Fruit fly (Drosophila melanogaster) whole organism, prepupa: ENCODE measurements around the gene wkd.

Experiments used
- Blimp-1 ChIP-seq: fragments of 200-800 bp; sonication (Bioruptor generic); optimal IDR thresholded peaks from 3 replicates; lab custom pipeline; 2017; ENCODE audit warnings: missing biosample characterization, missing genetic modification characterization, mild to moderate bottlenecking, moderate library complexity, missing genetic modification reagents
- CG10669 ChIP-seq: fragments of 200-800 bp; sonication (Bioruptor generic); optimal IDR thresholded peaks from 3 replicates; lab custom pipeline; 2018; ENCODE audit warnings: missing biosample characterization, mild to moderate bottlenecking, missing genetic modification characterization, moderate library complexity
- CG11902 ChIP-seq: fragments of 200-800 bp; sonication (Bioruptor generic); optimal IDR thresholded peaks from 3 replicates; lab custom pipeline; 2016; ENCODE audit warnings: missing biosample characterization, missing genetic modification characterization
- CG15336 ChIP-seq: fragments of 200-800 bp; sonication (Bioruptor generic); IDR thresholded peaks from 2 replicates; pipeline ENCODE4 v1.3.6; 2022; ENCODE audit warnings: missing biosample characterization, missing genetic modification characterization
- CG1621 ChIP-seq: fragments of 200-800 bp; sonication (Bioruptor generic); optimal IDR thresholded peaks from 3 replicates; lab custom pipeline; 2018; ENCODE audit warnings: missing biosample characterization, mild to moderate bottlenecking, missing genetic modification characterization
- CG16779 ChIP-seq: fragments of 200-800 bp; sonication (Bioruptor generic); optimal IDR thresholded peaks from 3 replicates; lab custom pipeline; 2017; ENCODE audit warnings: missing biosample characterization, mild to moderate bottlenecking, missing genetic modification characterization
- CG31627 ChIP-seq: fragments of 200-800 bp; sonication (Bioruptor generic); optimal IDR thresholded peaks from 3 replicates; lab custom pipeline; 2016; ENCODE audit warnings: missing biosample characterization, missing genetic modification characterization
- CG34406 ChIP-seq: fragments of 200-800 bp; sonication (Bioruptor generic); optimal IDR thresholded peaks from 3 replicates; lab custom pipeline; 2016; ENCODE audit warnings: missing biosample characterization, missing genetic modification characterization
- CG4318 ChIP-seq: fragments of 200-800 bp; sonication (Bioruptor generic); optimal IDR thresholded peaks from 3 replicates; lab custom pipeline; 2017; ENCODE audit warnings: missing biosample characterization, mild to moderate bottlenecking, missing genetic modification characterization
- CG6163 ChIP-seq: fragments of 200-800 bp; sonication (Bioruptor generic); IDR thresholded peaks from 3 replicates; pipeline ENCODE4 v1.3.6; 2022; ENCODE audit warnings: missing biosample characterization, missing genetic modification characterization
- CG6792 ChIP-seq: fragments of 200-800 bp; sonication (Bioruptor generic); optimal IDR thresholded peaks from 3 replicates; lab custom pipeline; 2016; ENCODE audit warnings: missing biosample characterization, missing genetic modification characterization
- CG6854 ChIP-seq: fragments of 200-800 bp; sonication (Bioruptor generic); optimal IDR thresholded peaks from 2 replicates; lab custom pipeline; 2017; ENCODE audit warnings: missing biosample characterization, mild to moderate bottlenecking, missing genetic modification characterization
- CG7368 ChIP-seq: fragments of 200-800 bp; sonication (Bioruptor generic); optimal IDR thresholded peaks from 3 replicates; lab custom pipeline; 2016; ENCODE audit warnings: missing biosample characterization, missing genetic modification characterization
- CG8119 ChIP-seq: fragments of 200-800 bp; sonication (Bioruptor generic); IDR thresholded peaks from 3 replicates; pipeline ENCODE4 v1.3.6; 2022; ENCODE audit warnings: missing biosample characterization, missing genetic modification characterization
- CG8319 ChIP-seq: fragments of 200-800 bp; sonication (Bioruptor generic); optimal IDR thresholded peaks from 3 replicates; lab custom pipeline; 2016; ENCODE audit warnings: missing biosample characterization, missing genetic modification characterization
- CG8632 ChIP-seq: fragments of 200-800 bp; sonication (Bioruptor generic); optimal IDR thresholded peaks from 3 replicates; lab custom pipeline; 2016; ENCODE audit warnings: missing biosample characterization, missing genetic modification characterization
- CG9139 ChIP-seq: fragments of 200-800 bp; sonication (Bioruptor generic); optimal IDR thresholded peaks from 3 replicates; lab custom pipeline; 2017; ENCODE audit warnings: missing biosample characterization, mild to moderate bottlenecking, missing genetic modification characterization
- Eip75B ChIP-seq: fragments of 200-800 bp; sonication (Bioruptor generic); optimal IDR thresholded peaks from 3 replicates; lab custom pipeline; 2016; ENCODE audit warnings: missing biosample characterization, missing genetic modification characterization
- Eip78C ChIP-seq: fragments of 200-800 bp; sonication (Bioruptor generic); peaks from one replicate; lab custom pipeline; 2016; ENCODE audit warnings: missing biosample characterization, missing genetic modification characterization
- Eip93F ChIP-seq: fragments of 200-800 bp; sonication (Bioruptor generic); optimal IDR thresholded peaks from 2 replicates; lab custom pipeline; 2016; ENCODE audit warnings: missing biosample characterization, mild to moderate bottlenecking, missing genetic modification characterization
- Ets96B ChIP-seq: fragments of 200-800 bp; optimal IDR thresholded peaks from 2 replicates; lab custom pipeline; 2019; ENCODE audit warnings: missing biosample characterization, mild to moderate bottlenecking, missing genetic modification characterization, moderate library complexity
- Gug ChIP-seq: fragments of 200-800 bp; sonication (Bioruptor generic); IDR thresholded peaks from 2 replicates; pipeline ENCODE4 v1.3.6; 2022; ENCODE audit warnings: missing biosample characterization, missing genetic modification characterization
- Hr38 ChIP-seq: sonication (Bioruptor generic); optimal IDR thresholded peaks from 2 replicates; lab custom pipeline; 2016; ENCODE audit warnings: missing biosample characterization, missing genetic modification characterization
- Hr39 ChIP-seq: fragments of 200-800 bp; sonication (Bioruptor generic); optimal IDR thresholded peaks from 2 replicates; lab custom pipeline; 2016; ENCODE audit warnings: missing biosample characterization, missing genetic modification characterization
- Lpt ChIP-seq: fragments of 200-800 bp; sonication (Bioruptor generic); optimal IDR thresholded peaks from 3 replicates; lab custom pipeline; 2016; ENCODE audit warnings: missing biosample characterization, missing genetic modification characterization
- Sox102F ChIP-seq: fragments of 200-800 bp; sonication (Bioruptor generic); optimal IDR thresholded peaks from 2 replicates; lab custom pipeline; 2016; ENCODE audit warnings: missing biosample characterization, mild to moderate bottlenecking, missing genetic modification characterization
- Sox14 ChIP-seq: fragments of 200-800 bp; sonication (Bioruptor generic); optimal IDR thresholded peaks from 3 replicates; lab custom pipeline; 2016; ENCODE audit warnings: missing biosample characterization, missing genetic modification characterization
- dac ChIP-seq: fragments of 200-800 bp; sonication (Bioruptor generic); optimal IDR thresholded peaks from 2 replicates; lab custom pipeline; 2017; ENCODE audit warnings: missing biosample characterization, mild to moderate bottlenecking, missing genetic modification characterization
- dsx ChIP-seq: fragments of 200-800 bp; optimal IDR thresholded peaks from 3 replicates; lab custom pipeline; 2019; ENCODE audit warnings: missing biosample characterization, mild to moderate bottlenecking, missing genetic modification characterization, moderate library complexity; ENCODE audit not compliant: poor library complexity, severe bottlenecking
- esn ChIP-seq: fragments of 200-800 bp; sonication (Bioruptor generic); optimal IDR thresholded peaks from 2 replicates; lab custom pipeline; 2016; ENCODE audit warnings: missing biosample characterization, mild to moderate bottlenecking, missing genetic modification characterization, moderate library complexity
- fd59A ChIP-seq: fragments of 200-800 bp; sonication (Bioruptor generic); optimal IDR thresholded peaks from 2 replicates; lab custom pipeline; 2017; ENCODE audit warnings: missing biosample characterization, mild to moderate bottlenecking, missing genetic modification characterization, missing genetic modification reagents
- fkh ChIP-seq: fragments of 200-800 bp; sonication (Bioruptor generic); optimal IDR thresholded peaks from 3 replicates; lab custom pipeline; 2017; ENCODE audit warnings: missing biosample characterization, mild to moderate bottlenecking, missing genetic modification characterization, moderate library complexity
- net ChIP-seq: fragments of 200-800 bp; sonication (Bioruptor generic); optimal IDR thresholded peaks from 3 replicates; lab custom pipeline; 2016; ENCODE audit warnings: missing biosample characterization, missing genetic modification characterization
- pdm3 ChIP-seq: fragments of 200-800 bp; sonication (Bioruptor generic); optimal IDR thresholded peaks from 3 replicates; lab custom pipeline; 2016; ENCODE audit warnings: missing biosample characterization, missing genetic modification characterization
- salr ChIP-seq, 2 experiments: fragments of 200-800 bp; sonication (Bioruptor generic); optimal IDR thresholded peaks; 3 replicates each; lab custom pipeline; 2016 to 2018; ENCODE audit warnings: missing biosample characterization in 2 of 2, missing genetic modification characterization in 2 of 2, mild to moderate bottlenecking in 1 of 2
- spab ChIP-seq: fragments of 200-800 bp; sonication (Bioruptor generic); optimal IDR thresholded peaks from 2 replicates; lab custom pipeline; 2017; ENCODE audit warnings: missing biosample characterization, mild to moderate bottlenecking, missing genetic modification characterization, missing genetic modification reagents
- ss ChIP-seq, 2 experiments: fragments of 200-800 bp; sonication (Bioruptor generic); optimal IDR thresholded peaks; 2 replicates in 1 of 2; 3 replicates in 1 of 2; lab custom pipeline; 2017 to 2018; ENCODE audit warnings: mild to moderate bottlenecking in 2 of 2, missing biosample characterization in 2 of 2, missing genetic modification characterization in 2 of 2, moderate library complexity in 1 of 2
- topi ChIP-seq: fragments of 200-800 bp; sonication (Bioruptor generic); optimal IDR thresholded peaks from 3 replicates; lab custom pipeline; 2016; ENCODE audit warnings: missing biosample characterization, missing genetic modification characterization
- vri ChIP-seq: fragments of 200-800 bp; sonication (Bioruptor generic); optimal IDR thresholded peaks from 3 replicates; lab custom pipeline; 2016; ENCODE audit warnings: missing biosample characterization, mild to moderate bottlenecking, missing genetic modification characterization

The wkd gene

dm6 chr3R:11581340-11582252, at the start of gene wkd:
wkd (plus strand) TSS chr3R:11581576.
- TF ChIP-seq Ets96B (tag; lab: Kevin White, UChicago) (no peak), CG31627 (GFP tag; lab: Kevin White, UChicago) (peak; percentile 9), CG1621 (peak; percentile 83)

- TF ChIP-seq CG4318 (GFP tag; lab: Kevin White, UChicago), result no peak
- no peak for TF ChIP-seq pdm3
- TF ChIP-seq net, result no peak
- no peak for TF ChIP-seq Lpt (GFP tag; lab: Kevin White, UChicago)
- no peak for TF ChIP-seq CG6854 (GFP tag; lab: Kevin White, UChicago)
- no peak for TF ChIP-seq Sox14 (GFP tag; lab: Kevin White, UChicago)
Observed at dm6 chr3R:11531893-11532292, 49.5 kb upstream of the wkd start.

DNA sequence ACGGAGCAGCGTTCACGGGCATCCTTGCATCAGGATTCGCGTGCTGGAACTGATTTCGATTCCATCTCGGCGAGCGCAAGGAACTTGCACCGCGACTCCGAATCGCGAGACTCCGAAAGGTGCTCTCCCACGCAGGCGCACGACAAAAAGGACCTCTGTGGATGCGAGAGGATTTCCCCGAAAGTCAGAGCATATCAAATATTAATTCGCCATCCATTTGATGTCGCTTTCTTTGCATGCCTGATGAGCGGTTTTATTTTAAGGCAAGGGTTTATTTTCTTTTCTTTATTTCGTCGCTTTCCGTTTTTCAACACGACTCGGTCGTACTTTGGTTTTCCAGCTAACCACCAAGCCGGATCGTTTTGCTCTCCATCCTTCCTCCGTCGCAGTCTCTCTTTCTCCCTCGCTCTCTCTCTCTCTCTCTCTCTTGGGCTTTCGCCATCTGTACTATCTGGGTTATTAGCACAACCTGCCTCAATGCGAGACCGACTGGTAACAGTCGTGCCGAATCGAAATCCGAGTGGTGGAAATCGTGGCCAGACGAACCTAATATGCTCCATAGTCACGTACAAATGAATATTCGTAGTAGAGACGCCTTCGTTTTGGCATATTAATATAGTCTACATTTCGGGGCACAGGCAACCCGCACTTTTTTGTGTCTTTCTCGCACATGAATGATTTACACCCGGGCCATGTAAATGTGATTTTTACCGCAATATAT, 38.3 kb upstream of the wkd start, which contains the start of gene dpr4:
Gene dpr4, minus strand, starts transcription at position 51 of the 721 bp plus-strand sequence.
- TF ChIP-seq CG31627 (GFP tag; lab: Kevin White, UChicago) (no peak), CG16779 (no peak), ss (GFP tag; optimal IDR thresholded peaks at IDR 0.05; lab: Kevin White, UChicago) (no peak), net (no peak), dsx (GFP tag; lab: Kevin White, UChicago) (no peak), CG11902 (no peak), CG8632 (GFP tag; lab: Kevin White, UChicago) (no peak), CG34406 (GFP tag; lab: Kevin White, UChicago) (no peak), Blimp-1 (GFP tag; lab: Kevin White, UChicago) (no peak), CG9139 (GFP tag; lab: Kevin White, UChicago) (no peak), Lpt (GFP tag; lab: Kevin White, UChicago) (no peak), topi (GFP tag; lab: Kevin White, UChicago) (no peak), CG4318 (GFP tag; lab: Kevin White, UChicago) (no peak), CG10669 (GFP tag; lab: Kevin White, UChicago) (no peak), CG8319 (no peak), fd59A (GFP tag; lab: Kevin White, UChicago) (no peak), CG15336 (no peak), CG7368 (GFP tag; lab: Kevin White, UChicago) (no peak)
- TF ChIP-seq, all 60 proteins: peak for 0

- TF ChIP-seq vri (GFP tag; lab: Kevin White, UChicago) (no peak), CG4318 (GFP tag; lab: Kevin White, UChicago) (no peak), CG10669 (GFP tag; lab: Kevin White, UChicago) (no peak), CG7368 (GFP tag; lab: Kevin White, UChicago) (no peak), Sox102F (GFP tag; lab: Kevin White, UChicago) (no peak), Sox14 (GFP tag; lab: Kevin White, UChicago) (no peak), spab (GFP tag; lab: Kevin White, UChicago) (no peak), Gug (GFP tag; lab: Robert Waterston, UW) (no peak), esn (GFP tag; lab: Kevin White, UChicago) (no peak), Hr39 (GFP tag; lab: Kevin White, UChicago) (no peak)
Observed at dm6 chr3R:11544150-11544549, 37.2 kb upstream of the wkd start.

dm6 chr3R:11551071-11551470, 30.3 kb upstream of the wkd start:
- no peak for TF ChIP-seq salr (GFP tag; optimal IDR thresholded peaks at IDR 0.05; lab: Kevin White, UChicago)
- TF ChIP-seq Eip78C (GFP tag; lab: Kevin White, UChicago), result no peak
- no peak for TF ChIP-seq dac (GFP tag; lab: Kevin White, UChicago)
- no peak for TF ChIP-seq CG8119 (GFP tag; lab: Robert Waterston, UW)
- TF ChIP-seq Hr38, result no peak
- TF ChIP-seq CG4318 (GFP tag; lab: Kevin White, UChicago), result no peak
- TF ChIP-seq Eip93F, result no peak
- TF ChIP-seq esn (GFP tag; lab: Kevin White, UChicago), result no peak
- TF ChIP-seq dsx (GFP tag; lab: Kevin White, UChicago), result no peak
- TF ChIP-seq CG8319, result no peak
- TF ChIP-seq Eip75B (GFP tag; lab: Kevin White, UChicago), result no peak
- TF ChIP-seq CG6792 (GFP tag; lab: Kevin White, UChicago), result no peak
- no peak for TF ChIP-seq fkh (GFP tag; lab: Kevin White, UChicago)
- TF ChIP-seq CG6163 (GFP tag; lab: Robert Waterston, UW), result no peak
- TF ChIP-seq, all 60 proteins: peak for 0
